Worm (Caenorhabditis elegans): ENCODE results near the gene srbc-19.

The srbc-19 gene

DNA sequence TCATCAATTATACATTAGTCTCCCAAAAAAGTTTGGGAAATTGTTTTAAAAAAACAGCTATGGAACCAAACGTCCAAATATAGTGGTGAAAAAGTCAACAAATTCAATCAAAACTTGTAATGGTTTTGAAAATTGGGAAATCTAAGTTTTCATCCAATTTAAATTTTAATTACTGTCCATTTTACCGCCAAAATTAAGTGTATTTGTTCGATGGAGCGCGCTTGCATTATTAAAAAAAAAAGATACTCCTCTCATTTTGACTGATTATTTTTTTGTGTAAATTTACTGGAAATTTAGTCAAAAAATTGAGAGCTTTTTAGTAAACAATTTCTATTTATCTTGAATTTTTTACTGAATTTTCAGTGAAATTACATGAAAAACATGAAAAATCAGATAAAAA is 7.9 kb upstream of the srbc-19 start:
- TF ChIP-seq efl-1 (optimal IDR thresholded peaks at IDR 0.05) = no peak
- TF ChIP-seq efl-1 (GFP tag; optimal IDR thresholded peaks at IDR 0.05 in 1 of 2) = peak; percentile 19 to 92
- TF ChIP-seq unc-30 (tag; optimal IDR thresholded peaks at IDR 0.05) = no peak

DNA sequence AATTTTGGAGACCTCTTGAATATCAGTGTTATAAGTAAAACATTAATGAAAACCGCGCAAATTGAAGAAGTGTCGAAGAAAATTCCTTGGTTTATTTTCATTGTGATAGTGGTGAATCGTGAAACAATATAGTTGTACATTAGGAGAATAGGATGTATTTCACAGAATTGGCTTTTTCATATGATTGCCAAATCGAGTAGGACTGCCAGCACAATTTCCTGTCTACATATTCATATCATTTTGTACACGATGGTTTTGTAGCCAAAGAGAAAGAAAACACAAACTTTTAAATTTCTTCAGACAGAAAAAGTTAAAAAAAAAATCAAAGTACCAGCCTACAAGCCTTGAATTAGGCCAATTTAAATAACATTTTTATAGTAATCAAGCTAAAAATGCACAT is 2.8 kb downstream of the srbc-19 start, which contains the start of gene str-255:
Gene str-255, minus strand, starts transcription at position 101 of the 400 bp plus-strand sequence.
- TF ChIP-seq fkh-4 (tag; optimal IDR thresholded peaks at IDR 0.05; ENCODE audit: borderline replicate concordance) (no peak), ama-1 (optimal IDR thresholded peaks at IDR 0.05) (no peak)

- no peak for TF ChIP-seq ztf-4 (tag; optimal IDR thresholded peaks at IDR 0.05)
- no peak for TF ChIP-seq nhr-85 (tag)
- no peak for TF ChIP-seq ceh-90 (tag; optimal IDR thresholded peaks at IDR 0.05)
- no peak for TF ChIP-seq fkh-8 (tag; optimal IDR thresholded peaks at IDR 0.05)
Measured at ce11 chrV:2159331-2159730, 7.2 kb downstream of the srbc-19 start, which contains the start of gene C45H4.14. Gene C45H4.14, minus strand, starts transcription at chrV:2159431.

ce11 chrV:2156830-2157229 is 9.7 kb downstream of the srbc-19 start, which contains the start of gene srbc-22:
Gene srbc-22, plus strand, starts transcription at chrV:2157130.
- TF ChIP-seq dsc-1 (tag; optimal IDR thresholded peaks at IDR 0.05) = no peak
- TF ChIP-seq unc-130 (tag; optimal IDR thresholded peaks at IDR 0.05) = no peak
- no peak for TF ChIP-seq efl-3 (GFP tag; optimal IDR thresholded peaks at IDR 0.05)
- TF ChIP-seq nhr-77 (tag; optimal IDR thresholded peaks at IDR 0.05) = no peak
- no peak for TF ChIP-seq pax-3 (tag; optimal IDR thresholded peaks at IDR 0.05)
- TF ChIP-seq ceh-82 (tag; optimal IDR thresholded peaks at IDR 0.05) = no peak

DNA sequence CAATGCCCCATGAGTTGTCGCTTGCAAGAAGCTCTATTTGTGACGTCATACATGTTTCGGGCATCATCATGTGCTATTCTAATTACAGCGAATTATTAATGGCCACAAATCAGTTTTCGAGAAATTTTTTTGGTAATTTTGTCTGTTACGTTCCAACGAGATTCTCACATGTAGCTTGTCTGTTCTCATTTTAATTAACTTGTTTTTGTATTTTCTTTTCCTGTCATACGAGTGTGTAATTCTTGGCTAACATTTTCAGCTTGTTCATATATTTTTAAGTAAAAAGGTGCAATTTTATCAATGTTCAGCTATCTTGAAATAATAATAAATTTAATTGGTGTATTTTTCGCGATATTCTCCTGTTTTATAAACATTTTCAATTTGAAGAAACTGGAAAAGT is 11.3 kb downstream of the srbc-19 start, which contains the start of gene srbc-21:
Gene srbc-21, plus strand, starts transcription at position 301 of the 400 bp plus-strand sequence.
- TF ChIP-seq ceh-82 (tag; optimal IDR thresholded peaks at IDR 0.05) (no peak), efl-1 (optimal IDR thresholded peaks at IDR 0.05) (no peak), efl-1 (GFP tag; optimal IDR thresholded peaks at IDR 0.05 in 1 of 2) (peak in 1 of 2 experiments; percentile 12)

ce11 chrV:2153274-2153673 is 13.3 kb downstream of the srbc-19 start, which contains the start of gene srbc-23:
Gene srbc-23, plus strand, starts transcription at chrV:2153574.
- no peak for TF ChIP-seq ceh-88 (GFP tag; IDR thresholded peaks at IDR 0.05)
- TF ChIP-seq lir-3 (tag; optimal IDR thresholded peaks at IDR 0.05; ENCODE audit: poor library complexity) = no peak
- TF ChIP-seq skn-1 (tag; optimal IDR thresholded peaks at IDR 0.05) = no peak
- no peak for TF ChIP-seq nhr-76 (tag; optimal IDR thresholded peaks at IDR 0.05)
- TF ChIP-seq ama-1 (optimal IDR thresholded peaks at IDR 0.05) = no peak
- no peak for TF ChIP-seq hlh-17 (GFP tag; optimal IDR thresholded peaks at IDR 0.05; ENCODE audit: borderline replicate concordance)
- TF ChIP-seq nhr-85 (tag) = no peak
- TF ChIP-seq rnt-1 (tag; optimal IDR thresholded peaks at IDR 0.05) = no peak
- no peak for TF ChIP-seq unc-130 (tag; optimal IDR thresholded peaks at IDR 0.05)
- no peak for TF ChIP-seq sptf-1 (tag; optimal IDR thresholded peaks at IDR 0.05)
- no peak for TF ChIP-seq fkh-8 (tag; optimal IDR thresholded peaks at IDR 0.05)
- no peak for TF ChIP-seq ces-1 (GFP tag; optimal IDR thresholded peaks at IDR 0.05)
- no peak for TF ChIP-seq nhr-19 (GFP tag; conservative IDR thresholded peaks at IDR 0.05)
- no peak for TF ChIP-seq ceh-8 (GFP tag; optimal IDR thresholded peaks at IDR 0.05)
- TF ChIP-seq ceh-82 (tag; optimal IDR thresholded peaks at IDR 0.05) = no peak
- TF ChIP-seq nhr-47 (tag; optimal IDR thresholded peaks at IDR 0.05) = no peak
- no peak for TF ChIP-seq jun-1 (tag; optimal IDR thresholded peaks at IDR 0.05)
- TF ChIP-seq efl-3 (GFP tag; optimal IDR thresholded peaks at IDR 0.05) = no peak

ce11 chrV:2151458-2151857 is 15.1 kb downstream of the srbc-19 start, which contains the start of gene srbc-24:
Gene srbc-24, plus strand, starts transcription at chrV:2151758.
- no peak for TF ChIP-seq nhr-84 (tag; optimal IDR thresholded peaks at IDR 0.05)
- no peak for TF ChIP-seq ztf-4 (tag; optimal IDR thresholded peaks at IDR 0.05)
- TF ChIP-seq lin-39 (tag; optimal IDR thresholded peaks at IDR 0.05) = no peak
- no peak for TF ChIP-seq nhr-12 (tag; optimal IDR thresholded peaks at IDR 0.05)

Measured in whole organism, L1 larva.